Worm (Caenorhabditis elegans): ENCODE data around the gene F14H8.5.

The F14H8.5 gene

ce11 chrV:14993620-14994019, 27.2 kb upstream of the F14H8.5 start, which contains the start of gene fil-1:
TSS of gene fil-1 (plus strand) at chrV:14993838.
- TF ChIP-seq mxl-3 (GFP tag; optimal IDR thresholded peaks at IDR 0.05) (peak; percentile 52), Y75B8A.6 (GFP tag; IDR thresholded peaks at IDR 0.05) (no peak), nhr-28 (tag; optimal IDR thresholded peaks at IDR 0.05) (peak; percentile 59), hif-1 (tag; optimal IDR thresholded peaks at IDR 0.05) (no peak), F10B5.3 (tag; optimal IDR thresholded peaks at IDR 0.05) (no peak), dve-1 (tag; optimal IDR thresholded peaks at IDR 0.05; ENCODE audit: insufficient read depth) (peak; percentile 26), ces-1 (GFP tag; optimal IDR thresholded peaks at IDR 0.05) (no peak), dmd-6 (GFP tag; IDR thresholded peaks at IDR 0.05) (peak; percentile 65), daf-16 (GFP tag; optimal IDR thresholded peaks at IDR 0.05) (no peak), daf-16 (tag; optimal IDR thresholded peaks at IDR 0.05) (peak; percentile 88), hlh-11 (tag; optimal IDR thresholded peaks at IDR 0.05) (peak; percentile 34)

- TF ChIP-seq php-3 (GFP tag; IDR thresholded peaks at IDR 0.05) = no peak
- TF ChIP-seq tra-1 (GFP tag; IDR thresholded peaks at IDR 0.05) = no peak
- TF ChIP-seq Y105C5A.15 (GFP tag; IDR thresholded peaks at IDR 0.05) = no peak
Observed at ce11 chrV:14996236-14996635, 24.6 kb upstream of the F14H8.5 start, which contains the start of gene irld-14. TSS of gene irld-14 (plus strand) at chrV:14996536.

ce11 chrV:14999485-15000023, 21.3 kb upstream of the F14H8.5 start, which contains the start of gene T01C3.11:
TSS of gene T01C3.11 (plus strand) at chrV:14999535.
- TF ChIP-seq Y105C5A.15 (GFP tag; IDR thresholded peaks at IDR 0.05) = 0 out of 2 replicates have a peak, but pooled peaks have one; percentile 20
- 0 out of 2 replicates have a peak, but pooled peaks have one; percentile 35 for TF ChIP-seq snpc-1.2 (GFP tag; IDR thresholded peaks at IDR 0.05)
- 0 out of 2 replicates have a peak, but pooled peaks have one; percentile 19 for TF ChIP-seq zfp-3 (GFP tag; conservative IDR thresholded peaks at IDR 0.05)
- TF ChIP-seq Y48G9A.11 (GFP tag; IDR thresholded peaks at IDR 0.05) = peak; percentile 63; the same call in 1 of the 2 replicates
- TF ChIP-seq lin-38 (GFP tag; IDR thresholded peaks at IDR 0.05) = peak; percentile 54
- no peak for TF ChIP-seq saeg-2 (GFP tag; IDR thresholded peaks at IDR 0.05)

- TF ChIP-seq lir-3 (tag; optimal IDR thresholded peaks at IDR 0.05) (no peak), pha-4 (GFP tag; IDR thresholded peaks at IDR 0.05) (peak; percentile 64; the same call in 1 of the 2 replicates), pha-4 (tag; optimal IDR thresholded peaks at IDR 0.05) (no peak), Y105C5A.15 (GFP tag; IDR thresholded peaks at IDR 0.05) (peak; percentile 69; the same call in 1 of the 2 replicates), tag-97 (GFP tag; IDR thresholded peaks at IDR 0.05) (no peak), daf-16 (GFP tag; optimal IDR thresholded peaks at IDR 0.05) (peak in 1 of 2 experiments; percentile 21), daf-16 (tag; optimal IDR thresholded peaks at IDR 0.05) (no peak), ceh-28 (tag; optimal IDR thresholded peaks at IDR 0.05) (no peak), Y5F2A.4 (GFP tag; optimal IDR thresholded peaks at IDR 0.05) (peak; percentile 47), lin-38 (GFP tag; IDR thresholded peaks at IDR 0.05) (peak; percentile 82), set-16 (GFP tag; IDR thresholded peaks at IDR 0.05) (peak; percentile 40; the same call in 1 of the 2 replicates), nhr-25 (tag; optimal IDR thresholded peaks at IDR 0.05; ENCODE audit: borderline replicate concordance, insufficient read depth) (peak; percentile 32), ctbp-1 (GFP tag; IDR thresholded peaks at IDR 0.05) (peak; percentile 65; the same call in 1 of the 2 replicates), Y48G9A.11 (GFP tag; IDR thresholded peaks at IDR 0.05) (peak; percentile 58), aly-2 (tag; optimal IDR thresholded peaks at IDR 0.05) (peak; percentile 17), daf-19 (GFP tag; conservative IDR thresholded peaks at IDR 0.05) (peak; percentile 54; the same call in 1 of the 2 replicates), nhr-111 (GFP tag; optimal IDR thresholded peaks at IDR 0.05) (peak; percentile 89), lsy-2 (tag; optimal IDR thresholded peaks at IDR 0.05) (no peak), mdt-29 (GFP tag; IDR thresholded peaks at IDR 0.05) (peak; percentile 68; the same call in 1 of the 2 replicates), T26A8.4 (GFP tag; IDR thresholded peaks at IDR 0.05) (0 out of 2 replicates have a peak, but pooled peaks have one; percentile 19), lin-29 (GFP tag; IDR thresholded peaks at IDR 0.05) (no peak), aha-1 (tag) (peak; percentile 90), F49E8.2 (tag; optimal IDR thresholded peaks at IDR 0.05; ENCODE audit: borderline replicate concordance) (peak; percentile 68), mes-2 (tag; optimal IDR thresholded peaks at IDR 0.05; ENCODE audit: poor library complexity, severe bottlenecking) (peak; percentile 22), egl-43 (GFP tag; IDR thresholded peaks at IDR 0.05) (peak; percentile 49; the same call in 1 of the 2 replicates), madf-5 (GFP tag; IDR thresholded peaks at IDR 0.05) (0 out of 4 replicates have a peak, but pooled peaks of 1 of the 2 experiments have one; percentile 38), lin-13 (GFP tag; optimal IDR thresholded peaks at IDR 0.05) (peak; percentile 38), snpc-1.2 (GFP tag; IDR thresholded peaks at IDR 0.05) (peak; percentile 10; the same call in 1 of the 2 replicates)
Observed at ce11 chrV:15000055-15000704, 20.7 kb upstream of the F14H8.5 start, which contains the start of gene rps-16. TSS of gene rps-16 (minus strand) at chrV:15000541.
